Fruit fly (Drosophila melanogaster) Kc167 (cell line): ENCODE results near the gene Mekk1.

ENCODE experiments used
- Myc ChIP-seq: fragments of >200 bp; optimal IDR thresholded peaks from 2 replicates; lab custom pipeline; 2017; ENCODE audit warnings: missing external identifiers
- Sin3A ChIP-seq: fragments of >200 bp; optimal IDR thresholded peaks from 2 replicates; lab custom pipeline; 2018; ENCODE audit warnings: missing external identifiers
- h ChIP-seq: fragments of >200 bp; optimal IDR thresholded peaks from 3 replicates; lab custom pipeline; 2018; ENCODE audit warnings: missing external identifiers
- psq ChIP-seq: fragments of >200 bp; optimal IDR thresholded peaks from 2 replicates; lab custom pipeline; 2017; ENCODE audit warnings: missing external identifiers
- ttk ChIP-seq: sonication (Bioruptor generic); optimal IDR thresholded peaks from 2 replicates; lab custom pipeline; 2017; ENCODE audit warnings: missing external identifiers

- TF ChIP-seq Myc (lab: Kevin White, UChicago) (no peak), ttk (lab: Kevin White, UChicago) (no peak), Sin3A (lab: Kevin White, UChicago) (no peak), h (lab: Kevin White, UChicago) (no peak), psq (lab: Kevin White, UChicago) (no peak)
Observed at dm6 chr3R:18787237-18787636, 43.8 kb upstream of the Mekk1 start.
